Fruit fly (Drosophila melanogaster): Measurements from ENCODE around the gene Lst8.

Lst8 gene

dm6 chrX:9636835-9637234 lies 31.1 kb upstream of the Lst8 start:
- TF ChIP-seq CG12768 (GFP tag; optimal IDR thresholded peaks at IDR 0.05): no peak
- TF ChIP-seq CG7101 (tag; optimal IDR thresholded peaks at IDR 0.05): no peak
- no peak for TF ChIP-seq bab1 (GFP tag; optimal IDR thresholded peaks at IDR 0.05)
- no peak for TF ChIP-seq Clk (GFP tag; optimal IDR thresholded peaks at IDR 0.05)
- TF ChIP-seq Mnt (GFP tag; optimal IDR thresholded peaks at IDR 0.05): no peak
- TF ChIP-seq CG5204 (GFP tag; optimal IDR thresholded peaks at IDR 0.05): no peak

- TF ChIP-seq ovo (GFP tag; optimal IDR thresholded peaks at IDR 0.05) (no peak), CG1620 (GFP tag; optimal IDR thresholded peaks at IDR 0.05) (no peak), CG7101 (tag; optimal IDR thresholded peaks at IDR 0.05) (no peak), tj (GFP tag; optimal IDR thresholded peaks at IDR 0.05) (no peak), CG14711 (tag; optimal IDR thresholded peaks at IDR 0.05) (no peak), CG11617 (GFP tag; optimal IDR thresholded peaks at IDR 0.05) (no peak), CG7045 (GFP tag; optimal IDR thresholded peaks at IDR 0.05) (no peak), Crg-1 (GFP tag; optimal IDR thresholded peaks at IDR 0.05) (no peak), CG5204 (GFP tag; optimal IDR thresholded peaks at IDR 0.05) (no peak), kay (GFP tag; ENCODE audit: borderline replicate concordance) (no peak), Mnt (GFP tag; optimal IDR thresholded peaks at IDR 0.05) (no peak), CG33017 (tag; optimal IDR thresholded peaks at IDR 0.05) (no peak), pad (GFP tag; optimal IDR thresholded peaks at IDR 0.05) (no peak), Clk (GFP tag; optimal IDR thresholded peaks at IDR 0.05) (no peak), cic (GFP tag; optimal IDR thresholded peaks at IDR 0.05) (no peak), cnc (optimal IDR thresholded peaks at IDR 0.05) (no peak)
These were observed 11.9 kb upstream of the Lst8 start for dm6 chrX:9617598-9618076.

- no peak for TF ChIP-seq CG14711 (tag; optimal IDR thresholded peaks at IDR 0.05)
- TF ChIP-seq Hr96 (GFP tag; optimal IDR thresholded peaks at IDR 0.05): no peak
- no peak for TF ChIP-seq CG7101 (tag; optimal IDR thresholded peaks at IDR 0.05)
- peak; percentile 40 for TF ChIP-seq bab1 (GFP tag; optimal IDR thresholded peaks at IDR 0.05)
- no peak for TF ChIP-seq cnc (optimal IDR thresholded peaks at IDR 0.05)
- TF ChIP-seq CG1620 (GFP tag; optimal IDR thresholded peaks at IDR 0.05): no peak
- TF ChIP-seq CG5204 (GFP tag; optimal IDR thresholded peaks at IDR 0.05): no peak
- no peak for TF ChIP-seq ovo (GFP tag; optimal IDR thresholded peaks at IDR 0.05)
- TF ChIP-seq kay (GFP tag; ENCODE audit: borderline replicate concordance): no peak
- TF ChIP-seq Mnt (GFP tag; optimal IDR thresholded peaks at IDR 0.05): no peak
- peak; percentile 5 for TF ChIP-seq tj (GFP tag; optimal IDR thresholded peaks at IDR 0.05)
- TF ChIP-seq CG11617 (GFP tag; optimal IDR thresholded peaks at IDR 0.05): peak; percentile 46
These were observed 9.7 kb upstream of the Lst8 start for dm6 chrX:9615471-9615870.

- TF ChIP-seq Hr96 (GFP tag; optimal IDR thresholded peaks at IDR 0.05) (no peak), tj (GFP tag; optimal IDR thresholded peaks at IDR 0.05) (peak; percentile 28), pad (GFP tag; optimal IDR thresholded peaks at IDR 0.05) (peak; percentile 17), bab1 (GFP tag; optimal IDR thresholded peaks at IDR 0.05) (peak; percentile 58), ovo (GFP tag; optimal IDR thresholded peaks at IDR 0.05) (peak; percentile 42), Mnt (GFP tag; optimal IDR thresholded peaks at IDR 0.05) (peak; percentile 66), CG12768 (GFP tag; optimal IDR thresholded peaks at IDR 0.05) (no peak)
These were observed 3.1 kb upstream of the Lst8 start, which contains the start of the genes LysRS and Hecw for dm6 chrX:9608727-9609419. Gene LysRS (minus strand): TSS chrX:9608884. Gene Hecw (plus strand): TSS chrX:9608946.

dm6 chrX:9600818-9601732 lies 4.7 kb downstream of the Lst8 start, which contains the start of gene Gga:
Gene Gga (plus strand): TSS chrX:9601030.
- peak; percentile 92 for TF ChIP-seq ovo (GFP tag; optimal IDR thresholded peaks at IDR 0.05)
- peak; percentile 62 for TF ChIP-seq pad (GFP tag; optimal IDR thresholded peaks at IDR 0.05)
- no peak for TF ChIP-seq toe (GFP tag; optimal IDR thresholded peaks at IDR 0.05)
- TF ChIP-seq Mnt (GFP tag; optimal IDR thresholded peaks at IDR 0.05): peak; percentile 7
- no peak for TF ChIP-seq tj (GFP tag; optimal IDR thresholded peaks at IDR 0.05)
- TF ChIP-seq bab1 (GFP tag; optimal IDR thresholded peaks at IDR 0.05): peak; percentile 42
- peak; percentile 1 for TF ChIP-seq Crg-1 (GFP tag; optimal IDR thresholded peaks at IDR 0.05)
- peak; percentile 19 for TF ChIP-seq CG7101 (tag; optimal IDR thresholded peaks at IDR 0.05)
- no peak for TF ChIP-seq CG33017 (tag; optimal IDR thresholded peaks at IDR 0.05)
- TF ChIP-seq CG1620 (GFP tag; optimal IDR thresholded peaks at IDR 0.05): peak; percentile 21
- TF ChIP-seq CG12768 (GFP tag; optimal IDR thresholded peaks at IDR 0.05): no peak
- peak; percentile 4 for TF ChIP-seq CG11617 (GFP tag; optimal IDR thresholded peaks at IDR 0.05)

- TF ChIP-seq CG5204 (GFP tag; optimal IDR thresholded peaks at IDR 0.05): no peak
- no peak for TF ChIP-seq kay (GFP tag; ENCODE audit: borderline replicate concordance)
- TF ChIP-seq cic (GFP tag; optimal IDR thresholded peaks at IDR 0.05): no peak
- TF ChIP-seq cnc (optimal IDR thresholded peaks at IDR 0.05): no peak
- peak; percentile 8 for TF ChIP-seq CG12768 (GFP tag; optimal IDR thresholded peaks at IDR 0.05)
- no peak for TF ChIP-seq Crg-1 (GFP tag; optimal IDR thresholded peaks at IDR 0.05)
- TF ChIP-seq pad (GFP tag; optimal IDR thresholded peaks at IDR 0.05): no peak
- TF ChIP-seq bab1 (GFP tag; optimal IDR thresholded peaks at IDR 0.05): no peak
- TF ChIP-seq CG7045 (GFP tag; optimal IDR thresholded peaks at IDR 0.05): peak; percentile 61
- TF ChIP-seq ovo (GFP tag; optimal IDR thresholded peaks at IDR 0.05): no peak
- no peak for TF ChIP-seq Hr96 (GFP tag; optimal IDR thresholded peaks at IDR 0.05)
- TF ChIP-seq CG14711 (tag; optimal IDR thresholded peaks at IDR 0.05): peak; percentile 49
- TF ChIP-seq CG11617 (GFP tag; optimal IDR thresholded peaks at IDR 0.05): peak; percentile 47
- TF ChIP-seq CG7101 (tag; optimal IDR thresholded peaks at IDR 0.05): peak; percentile 39
- no peak for TF ChIP-seq Clk (GFP tag; optimal IDR thresholded peaks at IDR 0.05)
- no peak for TF ChIP-seq CG1620 (GFP tag; optimal IDR thresholded peaks at IDR 0.05)
- TF ChIP-seq CG33017 (tag; optimal IDR thresholded peaks at IDR 0.05): peak; percentile 31
- peak; percentile 22 for TF ChIP-seq toe (GFP tag; optimal IDR thresholded peaks at IDR 0.05)
- TF ChIP-seq Mnt (GFP tag; optimal IDR thresholded peaks at IDR 0.05): peak; percentile 80
- TF ChIP-seq tj (GFP tag; optimal IDR thresholded peaks at IDR 0.05): peak; percentile 27
These were observed 5.5 kb downstream of the Lst8 start for dm6 chrX:9600083-9600817.

Data from whole organism, adult.